Worm (Caenorhabditis elegans) whole organism, L4/young adult: Measurements from ENCODE around the gene cyp-33C3.

Experiments
- W03F9.2 ChIP-seq: fragments of 150-350 bp; optimal IDR thresholded peaks from 2 replicates; lab custom pipeline; 2014; ENCODE audit warnings: missing biosample characterization, missing genetic modification characterization
- dao-5 ChIP-seq: sonication (generic microtip); optimal IDR thresholded peaks from 2 replicates; lab custom pipeline; 2016; ENCODE audit warnings: missing genotype, missing genetic modification characterization, moderate library complexity, missing compliant biosample characterization
- him-1 ChIP-seq: sonication (generic microtip); optimal IDR thresholded peaks from 2 replicates; lab custom pipeline; 2016; ENCODE audit warnings: missing genotype, missing genetic modification reagents, missing genetic modification characterization, missing compliant biosample characterization

cyp-33C3 gene

ce11 chrV:2242630-2243029 is at the start of gene cyp-33C3:
TSS of gene cyp-33C3 (plus strand) at chrV:2242778.
- TF ChIP-seq dao-5 (tag; lab: Kevin White, UChicago) (no peak), him-1 (no peak), W03F9.2 (tag; lab: Kevin White, UChicago) (no peak)

- TF ChIP-seq W03F9.2 (tag; lab: Kevin White, UChicago) (no peak), him-1 (no peak), dao-5 (tag; lab: Kevin White, UChicago) (no peak)
Measured at ce11 chrV:2199594-2199993, 43.0 kb upstream of the cyp-33C3 start.

ce11 chrV:2200402-2200801 is 42.2 kb upstream of the cyp-33C3 start:
- no peak for TF ChIP-seq dao-5 (tag; lab: Kevin White, UChicago)
- TF ChIP-seq him-1 = no peak
- no peak for TF ChIP-seq W03F9.2 (tag; lab: Kevin White, UChicago)

ce11 chrV:2201240-2201639 is 41.3 kb upstream of the cyp-33C3 start, which contains the start of gene cyp-32B1:
TSS of gene cyp-32B1 (minus strand) at chrV:2201415.
- TF ChIP-seq dao-5 (tag; lab: Kevin White, UChicago) (no peak), him-1 (no peak), W03F9.2 (tag; lab: Kevin White, UChicago) (no peak)

- no peak for TF ChIP-seq W03F9.2 (tag; lab: Kevin White, UChicago)
- TF ChIP-seq dao-5 (tag; lab: Kevin White, UChicago) = no peak
- no peak for TF ChIP-seq him-1
Measured at ce11 chrV:2204080-2204479, 38.5 kb upstream of the cyp-33C3 start, which contains the start of gene cyp-33C12. TSS of gene cyp-33C12 (minus strand) at chrV:2204400.

- TF ChIP-seq dao-5 (tag; lab: Kevin White, UChicago) = no peak
- no peak for TF ChIP-seq W03F9.2 (tag; lab: Kevin White, UChicago)
- no peak for TF ChIP-seq him-1
Measured at ce11 chrV:2206181-2206580, 36.4 kb upstream of the cyp-33C3 start, which contains the start of gene srt-40. TSS of gene srt-40 (minus strand) at chrV:2206281.

- TF ChIP-seq W03F9.2 (tag; lab: Kevin White, UChicago) (no peak), dao-5 (tag; lab: Kevin White, UChicago) (no peak), him-1 (no peak)
Measured at ce11 chrV:2206801-2207200, 35.8 kb upstream of the cyp-33C3 start, which contains the start of gene svh-11. TSS of gene svh-11 (plus strand) at chrV:2207101.

- TF ChIP-seq him-1 = no peak
- no peak for TF ChIP-seq dao-5 (tag; lab: Kevin White, UChicago)
- TF ChIP-seq W03F9.2 (tag; lab: Kevin White, UChicago) = no peak
Measured at ce11 chrV:2207527-2207926, 35.1 kb upstream of the cyp-33C3 start.

- TF ChIP-seq dao-5 (tag; lab: Kevin White, UChicago) (no peak), him-1 (no peak), W03F9.2 (tag; lab: Kevin White, UChicago) (no peak)
Measured at ce11 chrV:2211936-2212335, 30.6 kb upstream of the cyp-33C3 start, which contains the start of gene nhr-133. TSS of gene nhr-133 (minus strand) at chrV:2212118.

- TF ChIP-seq dao-5 (tag; lab: Kevin White, UChicago) = no peak
- peak; percentile 33 for TF ChIP-seq W03F9.2 (tag; lab: Kevin White, UChicago)
Measured at ce11 chrV:2214428-2215038, 28.0 kb upstream of the cyp-33C3 start, which contains the start of gene nhr-184. TSS of gene nhr-184 (minus strand) at chrV:2214478.

- TF ChIP-seq him-1 (no peak), dao-5 (tag; lab: Kevin White, UChicago) (no peak), W03F9.2 (tag; lab: Kevin White, UChicago) (no peak)
Measured at ce11 chrV:2215352-2215751, 27.2 kb upstream of the cyp-33C3 start, which contains the start of gene nstp-8. TSS of gene nstp-8 (plus strand) at chrV:2215652.

ce11 chrV:2216927-2217326 is 25.7 kb upstream of the cyp-33C3 start:
- TF ChIP-seq W03F9.2 (tag; lab: Kevin White, UChicago) (no peak), dao-5 (tag; lab: Kevin White, UChicago) (no peak), him-1 (no peak)

ce11 chrV:2218803-2219202 is 23.8 kb upstream of the cyp-33C3 start, which contains the start of gene nhr-56:
TSS of gene nhr-56 (plus strand) at chrV:2219004.
- TF ChIP-seq him-1 (no peak), dao-5 (tag; lab: Kevin White, UChicago) (no peak), W03F9.2 (tag; lab: Kevin White, UChicago) (no peak)

ce11 chrV:2221764-2222163 is 20.8 kb upstream of the cyp-33C3 start, which contains the start of gene nhr-128:
TSS of gene nhr-128 (plus strand) at chrV:2222064.
- TF ChIP-seq him-1 (no peak), W03F9.2 (tag; lab: Kevin White, UChicago) (no peak), dao-5 (tag; lab: Kevin White, UChicago) (no peak)
